Fruit fly (Drosophila melanogaster) S2 (cell line): Measurements from ENCODE around the gene MED10.

ENCODE experiments used
- CG8478 ChIP-seq: fragments of >200 bp; optimal IDR thresholded peaks from 2 replicates; lab custom pipeline; 2018
- CTCF ChIP-seq, 2 experiments: fragments of >200 bp; optimal IDR thresholded peaks; 2 replicates each; lab custom pipeline; 2018

dm6 chr3L:16213201-16213600 lies 18.7 kb upstream of the MED10 start:
- TF ChIP-seq CG8478 (lab: Kevin White, UChicago): no peak
- TF ChIP-seq CTCF (optimal IDR thresholded peaks at IDR 0.05; lab: Kevin White, UChicago): no peak
